Worm (Caenorhabditis elegans) whole organism, L1 larva: Measurements from ENCODE around the gene nol-10.

Experiments used
- C04F5.9 ChIP-seq: sonication (generic microtip); optimal IDR thresholded peaks from 2 replicates; lab custom pipeline; 2016; ENCODE audit warnings: missing genetic modification characterization, missing compliant biosample characterization
- Y116A8C.19 ChIP-seq: sonication (generic microtip); optimal IDR thresholded peaks from 2 replicates; lab custom pipeline; 2016; ENCODE audit warnings: missing compliant biosample characterization, missing genetic modification characterization, borderline replicate concordance
- aha-1 ChIP-seq: fragments of 150-350 bp; optimal IDR thresholded peaks from 2 replicates; lab custom pipeline; 2014; ENCODE audit warnings: missing biosample characterization, missing genetic modification characterization
- alr-1 ChIP-seq: fragments of 200-800 bp; sonication (Bioruptor generic); optimal IDR thresholded peaks from 2 replicates; lab custom pipeline; 2018; ENCODE audit warnings: borderline replicate concordance, mild to moderate bottlenecking, missing genetic modification characterization, missing compliant biosample characterization
- ama-1 ChIP-seq: fragments of 150-350 bp; optimal IDR thresholded peaks from 2 replicates; lab custom pipeline; 2014
- ceh-63 ChIP-seq: fragments of 200-800 bp; sonication (Bioruptor generic); optimal IDR thresholded peaks from 2 replicates; lab custom pipeline; 2018; ENCODE audit warnings: mild to moderate bottlenecking, missing genetic modification characterization, missing compliant biosample characterization
- ceh-8 ChIP-seq: fragments of 200-800 bp; sonication (Bioruptor generic); optimal IDR thresholded peaks from 2 replicates; lab custom pipeline; 2018; ENCODE audit warnings: mild to moderate bottlenecking, missing genetic modification characterization, moderate library complexity, missing compliant biosample characterization
- ceh-88 ChIP-seq: fragments of 200-800 bp; sonication (Bioruptor generic); IDR thresholded peaks from 2 replicates; pipeline ENCODE4 v1.3.6; 2022; ENCODE audit warnings: missing genetic modification characterization, missing compliant biosample characterization
- ceh-90 ChIP-seq: sonication (generic microtip); optimal IDR thresholded peaks from 2 replicates; lab custom pipeline; 2016; ENCODE audit warnings: missing genetic modification characterization, missing compliant biosample characterization
- ces-1 ChIP-seq: fragments of 150-350 bp; optimal IDR thresholded peaks from 2 replicates; lab custom pipeline; 2014; ENCODE audit warnings: missing biosample characterization, missing genetic modification reagents, missing genetic modification characterization
- dsc-1 ChIP-seq: sonication (generic microtip); optimal IDR thresholded peaks from 2 replicates; lab custom pipeline; 2016; ENCODE audit warnings: mild to moderate bottlenecking, missing genetic modification characterization, missing compliant biosample characterization
- efl-1 ChIP-seq, 4 experiments: fragments of 150-350 bp; optimal IDR thresholded peaks in 3 of 4; peaks in 1 of 4; 1 replicate in 1 of 4; 2 replicates in 3 of 4; lab custom pipeline; 2014; ENCODE audit warnings: missing biosample characterization in 2 of 4, missing genetic modification characterization in 2 of 4, missing genetic modification reagents in 2 of 4
- efl-3 ChIP-seq: fragments of 200-800 bp; sonication (Bioruptor generic); optimal IDR thresholded peaks from 2 replicates; lab custom pipeline; 2018; ENCODE audit warnings: mild to moderate bottlenecking, missing genetic modification characterization, missing compliant biosample characterization
- egl-13 ChIP-seq: sonication (generic microtip); optimal IDR thresholded peaks from 2 replicates; lab custom pipeline; 2016; ENCODE audit warnings: missing genotype, missing genetic modification reagents, missing genetic modification characterization, missing compliant biosample characterization
- egl-27 ChIP-seq, 2 experiments: fragments of 150-350 bp in 1 of 2; sonication (generic microtip); optimal IDR thresholded peaks; 3 replicates each; lab custom pipeline; 2017 to 2018; ENCODE audit warnings: missing biosample characterization in 2 of 2, missing genetic modification characterization in 2 of 2, missing genetic modification reagents in 2 of 2
- elt-3 ChIP-seq, 6 experiments: fragments of 150-350 bp in 1 of 6; sonication (generic microtip); optimal IDR thresholded peaks; 2 replicates each; lab custom pipeline; 2017 to 2018; ENCODE audit warnings: missing biosample characterization in 6 of 6, missing genetic modification characterization in 6 of 6, inconsistent platforms in 1 of 6
- ets-5 ChIP-seq: fragments of 200-800 bp; sonication (Bioruptor generic); IDR thresholded peaks from 2 replicates; pipeline ENCODE4 v1.3.6; 2022; ENCODE audit warnings: missing genetic modification characterization, missing compliant biosample characterization
- fkh-10 ChIP-seq: sonication (generic microtip); optimal IDR thresholded peaks from 2 replicates; lab custom pipeline; 2017; ENCODE audit warnings: missing biosample characterization, missing genetic modification reagents, missing genetic modification characterization
- fkh-4 ChIP-seq: sonication (generic microtip); optimal IDR thresholded peaks from 2 replicates; lab custom pipeline; 2016; ENCODE audit warnings: missing compliant biosample characterization, missing genetic modification characterization, borderline replicate concordance
- hpl-2 ChIP-seq: fragments of 150-350 bp; optimal IDR thresholded peaks from 2 replicates; lab custom pipeline; 2014; ENCODE audit warnings: missing biosample characterization, missing genetic modification reagents, missing genetic modification characterization
- irx-1 ChIP-seq: sonication (generic microtip); optimal IDR thresholded peaks from 2 replicates; lab custom pipeline; 2016; ENCODE audit warnings: missing genetic modification characterization, missing compliant biosample characterization
- isw-1 ChIP-seq: fragments of 200-800 bp; sonication (Bioruptor generic); IDR thresholded peaks from 2 replicates; pipeline ENCODE4 v1.3.6; 2022; ENCODE audit warnings: missing genetic modification characterization, missing compliant biosample characterization
- lin-13 ChIP-seq: fragments of 150-350 bp; optimal IDR thresholded peaks from 2 replicates; lab custom pipeline; 2014; ENCODE audit warnings: missing biosample characterization, missing genetic modification reagents, missing genetic modification characterization
- lin-14 ChIP-seq: fragments of 200-800 bp; sonication (Bioruptor generic); optimal IDR thresholded peaks from 2 replicates; lab custom pipeline; 2018; ENCODE audit warnings: mild to moderate bottlenecking, missing genetic modification characterization, moderate library complexity, missing compliant biosample characterization
- lin-15B ChIP-seq: fragments of 150-350 bp; sonication (generic microtip); optimal IDR thresholded peaks from 3 replicates; lab custom pipeline; 2014; ENCODE audit warnings: missing biosample characterization, missing genetic modification characterization
- lin-39 ChIP-seq: fragments of 150-350 bp; optimal IDR thresholded peaks from 2 replicates; lab custom pipeline; 2014; ENCODE audit warnings: missing biosample characterization, missing genetic modification reagents, missing genetic modification characterization
- lir-3 ChIP-seq: sonication (generic microtip); optimal IDR thresholded peaks from 2 replicates; lab custom pipeline; 2016; ENCODE audit warnings: mild to moderate bottlenecking, missing genetic modification characterization, moderate library complexity, missing compliant biosample characterization; ENCODE audit not compliant: poor library complexity
- mab-9 ChIP-seq: fragments of 200-800 bp; sonication (Bioruptor generic); IDR thresholded peaks from 2 replicates; pipeline ENCODE4 v1.3.6; 2022; ENCODE audit warnings: missing genetic modification reagents, missing genetic modification characterization, missing compliant biosample characterization
- mdl-1 ChIP-seq, 2 experiments: fragments of 150-350 bp; optimal IDR thresholded peaks; 2 replicates each; lab custom pipeline; 2014 to 2017; ENCODE audit warnings: missing biosample characterization in 2 of 2, missing genetic modification characterization in 2 of 2, inconsistent platforms in 1 of 2
- mep-1 ChIP-seq: fragments of 150-350 bp; optimal IDR thresholded peaks from 2 replicates; lab custom pipeline; 2014; ENCODE audit warnings: missing biosample characterization, missing genetic modification characterization
- nhr-12 ChIP-seq: sonication (generic microtip); optimal IDR thresholded peaks from 2 replicates; lab custom pipeline; 2017; ENCODE audit warnings: missing biosample characterization, missing genetic modification characterization
- nhr-19 ChIP-seq: fragments of 200-800 bp; sonication (Bioruptor generic); conservative IDR thresholded peaks from 2 replicates; pipeline ENCODE4 v1.3.6; 2022; ENCODE audit warnings: missing genetic modification characterization, missing compliant biosample characterization
- nhr-20 ChIP-seq: sonication (generic microtip); optimal IDR thresholded peaks from 2 replicates; lab custom pipeline; 2016; ENCODE audit warnings: mild to moderate bottlenecking, missing genetic modification characterization, missing compliant biosample characterization
- nhr-28 ChIP-seq: fragments of 150-350 bp; optimal IDR thresholded peaks from 2 replicates; lab custom pipeline; 2014; ENCODE audit warnings: missing biosample characterization, missing genetic modification characterization
- nhr-85 ChIP-seq: sonication (generic microtip); peaks from one replicate; lab custom pipeline; 2016; ENCODE audit warnings: missing genetic modification characterization, inconsistent platforms, missing compliant biosample characterization
- pax-3 ChIP-seq: fragments of 200-800 bp; sonication (Bioruptor generic); optimal IDR thresholded peaks from 2 replicates; lab custom pipeline; 2018; ENCODE audit warnings: mild to moderate bottlenecking, missing genetic modification characterization, moderate library complexity, missing compliant biosample characterization
- rnt-1 ChIP-seq: sonication (generic microtip); optimal IDR thresholded peaks from 2 replicates; lab custom pipeline; 2016; ENCODE audit warnings: mild to moderate bottlenecking, missing genetic modification characterization, moderate library complexity, missing compliant biosample characterization
- snu-23 ChIP-seq: sonication (generic microtip); optimal IDR thresholded peaks from 2 replicates; lab custom pipeline; 2016; ENCODE audit warnings: missing genetic modification characterization, missing compliant biosample characterization
- sptf-1 ChIP-seq: fragments of 150-350 bp; optimal IDR thresholded peaks from 2 replicates; lab custom pipeline; 2014; ENCODE audit warnings: missing biosample characterization, missing genetic modification characterization
- sup-37 ChIP-seq: fragments of 200-800 bp; sonication (Bioruptor generic); optimal IDR thresholded peaks from 2 replicates; lab custom pipeline; 2018; ENCODE audit warnings: mild to moderate bottlenecking, missing genetic modification characterization, missing compliant biosample characterization
- swsn-7 ChIP-seq: sonication (generic microtip); optimal IDR thresholded peaks from 2 replicates; lab custom pipeline; 2016; ENCODE audit warnings: missing genetic modification characterization, missing compliant biosample characterization
- tbx-2 ChIP-seq: sonication (generic microtip); optimal IDR thresholded peaks from 2 replicates; lab custom pipeline; 2016; ENCODE audit warnings: missing genetic modification characterization, missing compliant biosample characterization
- unc-130 ChIP-seq: fragments of 150-350 bp; optimal IDR thresholded peaks from 2 replicates; lab custom pipeline; 2017; ENCODE audit warnings: missing biosample characterization, missing genetic modification characterization, inconsistent platforms
- unc-62 ChIP-seq: fragments of 150-350 bp; optimal IDR thresholded peaks from 2 replicates; lab custom pipeline; 2014; ENCODE audit warnings: missing biosample characterization, missing genetic modification reagents, missing genetic modification characterization
- unc-98 ChIP-seq: fragments of 200-800 bp; sonication (Bioruptor generic); IDR thresholded peaks from 2 replicates; pipeline ENCODE4 v1.3.6; 2022; ENCODE audit warnings: missing genetic modification characterization, missing compliant biosample characterization
- vab-15 ChIP-seq: sonication (generic microtip); optimal IDR thresholded peaks from 2 replicates; lab custom pipeline; 2017; ENCODE audit warnings: missing genotype, mild to moderate bottlenecking, missing genetic modification characterization, missing compliant biosample characterization
- xbp-1 ChIP-seq: sonication (generic microtip); optimal IDR thresholded peaks from 2 replicates; lab custom pipeline; 2016; ENCODE audit warnings: missing genetic modification characterization, missing compliant biosample characterization
- zag-1 ChIP-seq: fragments of 150-350 bp; optimal IDR thresholded peaks from 2 replicates; lab custom pipeline; 2014; ENCODE audit warnings: missing biosample characterization, missing genetic modification characterization
- ztf-11 ChIP-seq, 2 experiments: sonication (generic microtip); optimal IDR thresholded peaks; 2 replicates each; lab custom pipeline; 2016 to 2017; ENCODE audit warnings: missing genetic modification characterization in 2 of 2, missing biosample characterization in 1 of 2, missing compliant biosample characterization in 1 of 2
- ztf-4 ChIP-seq: fragments of 150-350 bp; optimal IDR thresholded peaks from 2 replicates; lab custom pipeline; 2014; ENCODE audit warnings: missing biosample characterization, missing genetic modification characterization

The nol-10 gene

ce11 chrIV:7623868-7624267 lies 43.5 kb downstream of the nol-10 start (continued):
- TF ChIP-seq ztf-11 (tag; optimal IDR thresholded peaks at IDR 0.05; lab: Kevin White, UChicago) (no peak), efl-3 (no peak), lin-13 (GFP tag; lab: Kevin White, UChicago) (no peak), mep-1 (no peak), ets-5 (no peak), isw-1 (no peak), ceh-88 (GFP tag; lab: Robert Waterston, UW) (no peak), ceh-8 (no peak), alr-1 (no peak), mdl-1 (tag; optimal IDR thresholded peaks at IDR 0.05; lab: Kevin White, UChicago) (no peak), egl-27 (tag; optimal IDR thresholded peaks at IDR 0.05; lab: Kevin White, UChicago) (no peak), elt-3 (tag; optimal IDR thresholded peaks at IDR 0.05; lab: Kevin White, UChicago) (no peak), lin-39 (tag; lab: Kevin White, UChicago) (no peak), ceh-63 (GFP tag; lab: Kevin White, UChicago) (no peak), fkh-10 (GFP tag; lab: Kevin White, UChicago) (peak; percentile 36), ceh-90 (no peak), sup-37 (GFP tag; lab: Kevin White, UChicago) (no peak), swsn-7 (tag; lab: Kevin White, UChicago) (peak; percentile 15), ama-1 (lab: Kevin White, UChicago) (no peak), vab-15 (tag; lab: Kevin White, UChicago) (no peak), C04F5.9 (no peak)

ce11 chrIV:7628942-7629341 lies 48.5 kb downstream of the nol-10 start, which contains the start of gene F45E4.5:
Gene F45E4.5, minus strand, starts transcription at chrIV:7629042.
- TF ChIP-seq ces-1 (GFP tag; lab: Kevin White, UChicago) = no peak
- TF ChIP-seq efl-1 (optimal IDR thresholded peaks at IDR 0.05; lab: Kevin White, UChicago) = no peak
- TF ChIP-seq efl-1 (GFP tag; optimal IDR thresholded peaks at IDR 0.05 in 1 of 2; lab: Kevin White, UChicago) = peak in 1 of 2 experiments; percentile 2
- no peak for TF ChIP-seq egl-13 (tag; lab: Kevin White, UChicago)

ce11 chrIV:7632535-7632934 lies 52.1 kb downstream of the nol-10 start, which contains the start of gene F45E4.6:
Gene F45E4.6, minus strand, starts transcription at chrIV:7632548.
- TF ChIP-seq irx-1 (peak; percentile 36), ceh-90 (no peak), nhr-12 (tag; lab: Kevin White, UChicago) (no peak), lir-3 (tag; lab: Kevin White, UChicago) (no peak), unc-130 (tag; lab: Kevin White, UChicago) (no peak), unc-62 (no peak), Y116A8C.19 (tag; lab: Kevin White, UChicago) (no peak), tbx-2 (tag; lab: Kevin White, UChicago) (peak; percentile 38), nhr-19 (GFP tag; lab: Robert Waterston, UW) (peak; percentile 22; the same call in 1 of the 2 replicates), dsc-1 (tag; lab: Kevin White, UChicago) (no peak), nhr-85 (tag; lab: Kevin White, UChicago) (no peak), pax-3 (tag; lab: Kevin White, UChicago) (no peak), fkh-4 (tag; lab: Kevin White, UChicago) (no peak), lin-15B (tag; lab: Kevin White, UChicago) (peak; percentile 13), zag-1 (tag; lab: Kevin White, UChicago) (no peak), sup-37 (GFP tag; lab: Kevin White, UChicago) (no peak), rnt-1 (tag; lab: Kevin White, UChicago) (peak; percentile 20), mep-1 (peak; percentile 68), ceh-63 (GFP tag; lab: Kevin White, UChicago) (no peak), xbp-1 (tag; lab: Kevin White, UChicago) (peak; percentile 49), sptf-1 (no peak), mab-9 (GFP tag; lab: Robert Waterston, UW) (no peak), ama-1 (lab: Kevin White, UChicago) (no peak), hpl-2 (GFP tag; lab: Kevin White, UChicago) (no peak), ztf-4 (tag; lab: Kevin White, UChicago) (no peak), unc-98 (GFP tag; lab: Robert Waterston, UW) (no peak), lin-14 (peak; percentile 43), elt-3 (tag; optimal IDR thresholded peaks at IDR 0.05; lab: Kevin White, UChicago) (no peak), nhr-20 (tag; lab: Kevin White, UChicago) (peak; percentile 53), snu-23 (GFP tag; lab: Kevin White, UChicago) (peak; percentile 54), nhr-28 (tag; lab: Kevin White, UChicago) (no peak), aha-1 (tag; lab: Kevin White, UChicago) (no peak)
